Worm (Caenorhabditis elegans) whole organism, young adult: Measurements from ENCODE around the gene srh-276.

ENCODE experiments used
- F33H1.4 ChIP-seq: fragments of 200-800 bp; sonication (Bioruptor generic); IDR thresholded peaks from 2 replicates; pipeline ENCODE4 v1.3.6; 2022; ENCODE audit warnings: missing genetic modification reagents, missing genetic modification characterization, missing compliant biosample characterization
- F39B2.1 ChIP-seq: fragments of 200-800 bp; sonication (Bioruptor generic); IDR thresholded peaks from 2 replicates; pipeline ENCODE4 v1.3.6; 2022; ENCODE audit warnings: missing genetic modification reagents, missing genetic modification characterization, missing compliant biosample characterization
- ccch-3 ChIP-seq: fragments of 200-800 bp; sonication (Bioruptor generic); optimal IDR thresholded peaks from 2 replicates; lab custom pipeline; 2018; ENCODE audit warnings: mild to moderate bottlenecking, missing genetic modification characterization, missing compliant biosample characterization
- egl-18 ChIP-seq: fragments of 200-800 bp; sonication (Bioruptor generic); IDR thresholded peaks from 2 replicates; pipeline ENCODE4 v1.3.6; 2022; ENCODE audit warnings: missing genetic modification reagents, missing genetic modification characterization, missing compliant biosample characterization
- him-1 ChIP-seq: sonication (generic microtip); optimal IDR thresholded peaks from 2 replicates; lab custom pipeline; 2016; ENCODE audit warnings: missing genotype, missing genetic modification reagents, missing genetic modification characterization, missing compliant biosample characterization
- pha-4 ChIP-seq: fragments of 150-350 bp; sonication (generic microtip); optimal IDR thresholded peaks from 2 replicates; lab custom pipeline; 2014; ENCODE audit warnings: missing biosample characterization, missing genetic modification reagents, missing genetic modification characterization
- snpc-1.3 ChIP-seq: sonication (generic microtip); optimal IDR thresholded peaks from 2 replicates; lab custom pipeline; 2017; ENCODE audit warnings: missing genetic modification characterization, mild to moderate bottlenecking, missing compliant biosample characterization, antibody characterized with exemption, moderate library complexity, missing genotype, missing genetic modification reagents; ENCODE audit not compliant: insufficient read depth
- snpc-4 ChIP-seq, 5 experiments: fragments of 150-350 bp in 1 of 5; sonication (generic microtip) in 4 of 5; optimal IDR thresholded peaks; 2 replicates each; lab custom pipeline; 2014 to 2018; ENCODE audit warnings: missing genetic modification characterization in 5 of 5, missing biosample characterization in 3 of 5, antibody characterized with exemption in 2 of 5, mild to moderate bottlenecking in 2 of 5, missing compliant biosample characterization in 2 of 5, missing genotype in 2 of 5, moderate library complexity in 2 of 5, missing genetic modification reagents in 1 of 5
- unc-62 ChIP-seq: fragments of 150-350 bp; optimal IDR thresholded peaks from 2 replicates; lab custom pipeline; 2014; ENCODE audit warnings: missing biosample characterization, missing genetic modification reagents, missing genetic modification characterization
- ztf-3 ChIP-seq: fragments of 200-800 bp; sonication (Bioruptor generic); optimal IDR thresholded peaks from 2 replicates; lab custom pipeline; 2018; ENCODE audit warnings: mild to moderate bottlenecking, missing genetic modification characterization, missing compliant biosample characterization

- TF ChIP-seq egl-18 (GFP tag; lab: Robert Waterston, UW) (no peak), F39B2.1 (no peak), pha-4 (tag; lab: Kevin White, UChicago) (no peak), F33H1.4 (GFP tag; lab: Robert Waterston, UW) (peak; percentile 48), ccch-3 (no peak), snpc-1.3 (tag; lab: Kevin White, UChicago) (no peak), snpc-4 (GFP tag; optimal IDR thresholded peaks at IDR 0.05; lab: Kevin White, UChicago) (no peak), snpc-4 (tag; optimal IDR thresholded peaks at IDR 0.05; lab: Kevin White, UChicago) (no peak), unc-62 (GFP tag; lab: Kevin White, UChicago) (no peak), him-1 (tag; lab: Kevin White, UChicago) (no peak), ztf-3 (GFP tag; lab: Kevin White, UChicago) (no peak)
Measured at ce11 chrV:15537923-15538322, 8.8 kb downstream of the srh-276 start, which contains the start of gene prde-1.
